Fruit fly (Drosophila melanogaster) whole organism, embryonic: ENCODE measurements around the gene Ugt316A1.

ENCODE experiments used
- Abd-B ChIP-seq: fragments of 200-800 bp; sonication (Bioruptor generic); optimal IDR thresholded peaks from 2 replicates; lab custom pipeline; 2018; ENCODE audit warnings: missing biosample characterization, mild to moderate bottlenecking, missing genetic modification characterization, moderate library complexity
- Ada2b ChIP-seq: fragments of 200-800 bp; sonication (Bioruptor generic); IDR thresholded peaks from 2 replicates; pipeline ENCODE4 v1.3.6; 2022; ENCODE audit warnings: missing biosample characterization, missing genetic modification characterization
- Awh ChIP-seq: fragments of 200-800 bp; sonication (Bioruptor generic); IDR thresholded peaks from 2 replicates; pipeline ENCODE4, ENCODE4 v1.3.6; 2022; ENCODE audit warnings: missing biosample characterization, missing genetic modification characterization
- B-H1 ChIP-seq: fragments of 200-800 bp; sonication (Bioruptor generic); IDR thresholded peaks from 3 replicates; pipeline ENCODE4 v1.3.6; 2022; ENCODE audit warnings: missing biosample characterization, missing genetic modification characterization
- BEAF-32 ChIP-seq: fragments of 200-800 bp; sonication (Bioruptor generic); optimal IDR thresholded peaks from 3 replicates; lab custom pipeline; 2017; ENCODE audit warnings: missing biosample characterization, missing genetic modification characterization, mild to moderate bottlenecking, moderate library complexity, missing genetic modification reagents
- C15 ChIP-seq: fragments of 200-800 bp; sonication (Bioruptor generic); IDR thresholded peaks from 3 replicates; pipeline ENCODE4 v1.3.6; 2022; ENCODE audit warnings: missing biosample characterization, missing genetic modification characterization
- CG10274 ChIP-seq: fragments of 200-800 bp; sonication (Bioruptor generic); optimal IDR thresholded peaks from 3 replicates; lab custom pipeline; 2017; ENCODE audit warnings: missing biosample characterization, mild to moderate bottlenecking, missing genetic modification characterization
- CG14667 ChIP-seq: fragments of 200-800 bp; sonication (Bioruptor generic); IDR thresholded peaks from 2 replicates; pipeline ENCODE4 v1.3.6; 2022; ENCODE audit warnings: missing biosample characterization, missing genetic modification characterization
- CG15514 ChIP-seq: fragments of 200-800 bp; sonication (Bioruptor generic); optimal IDR thresholded peaks from 3 replicates; lab custom pipeline; 2017; ENCODE audit warnings: missing biosample characterization, missing genetic modification characterization, mild to moderate bottlenecking, moderate library complexity, missing genetic modification reagents
- CG33557 ChIP-seq: fragments of 200-800 bp; sonication (Bioruptor generic); optimal IDR thresholded peaks from 2 replicates; lab custom pipeline; 2019; ENCODE audit warnings: missing biosample characterization, mild to moderate bottlenecking, missing genetic modification characterization, moderate library complexity
- CG34376 ChIP-seq: fragments of 200-800 bp; sonication (Bioruptor generic); optimal IDR thresholded peaks from 2 replicates; lab custom pipeline; 2018; ENCODE audit warnings: missing biosample characterization, mild to moderate bottlenecking, missing genetic modification characterization
- CG6683 ChIP-seq: fragments of 200-800 bp; sonication (Bioruptor generic); optimal IDR thresholded peaks from 2 replicates; lab custom pipeline; 2017; ENCODE audit warnings: missing biosample characterization, mild to moderate bottlenecking, missing genetic modification characterization, missing genetic modification reagents
- CG7745 ChIP-seq: fragments of 200-800 bp; sonication (Bioruptor generic); optimal IDR thresholded peaks from 2 replicates; lab custom pipeline; 2018; ENCODE audit warnings: missing biosample characterization, mild to moderate bottlenecking, missing genetic modification characterization, moderate library complexity
- CG7786 ChIP-seq: fragments of 200-800 bp; sonication (Bioruptor generic); optimal IDR thresholded peaks from 2 replicates; lab custom pipeline; 2016; ENCODE audit warnings: missing biosample characterization, missing genetic modification characterization
- CG8765 ChIP-seq: fragments of 200-800 bp; sonication (Bioruptor generic); IDR thresholded peaks from 2 replicates; pipeline ENCODE4 v1.3.6; 2022; ENCODE audit warnings: missing biosample characterization, missing genetic modification characterization
- CG9215 ChIP-seq: fragments of 200-800 bp; sonication (Bioruptor generic); IDR thresholded peaks from 2 replicates; pipeline ENCODE4 v1.3.6; 2022; ENCODE audit warnings: missing biosample characterization, missing genetic modification characterization
- CG9437 ChIP-seq: fragments of 200-800 bp; sonication (Bioruptor generic); optimal IDR thresholded peaks from 2 replicates; lab custom pipeline; 2018; ENCODE audit warnings: missing biosample characterization, mild to moderate bottlenecking, missing genetic modification characterization
- CG9797 ChIP-seq: fragments of 200-800 bp; sonication (Bioruptor generic); optimal IDR thresholded peaks from 3 replicates; lab custom pipeline; 2018; ENCODE audit warnings: missing biosample characterization, mild to moderate bottlenecking, missing genetic modification characterization
- CkIIα-i1 ChIP-seq: fragments of 200-800 bp; sonication (Bioruptor generic); IDR thresholded peaks from 2 replicates; pipeline ENCODE4 v1.3.6; 2022; ENCODE audit warnings: missing biosample characterization, missing genetic modification characterization
- Dad ChIP-seq: fragments of 200-800 bp; sonication (Bioruptor generic); optimal IDR thresholded peaks from 3 replicates; lab custom pipeline; 2016; ENCODE audit warnings: missing biosample characterization, missing genetic modification characterization
- Dref ChIP-seq: fragments of 200-800 bp; sonication (Bioruptor generic); IDR thresholded peaks from 2 replicates; pipeline ENCODE4 v1.3.6; 2022; ENCODE audit warnings: missing biosample characterization, missing genetic modification characterization
- E2f1 ChIP-seq: fragments of 200-800 bp; sonication (Bioruptor generic); IDR thresholded peaks from 2 replicates; pipeline ENCODE4 v1.3.6; 2022; ENCODE audit warnings: missing biosample characterization, missing genetic modification characterization
- Fer1 ChIP-seq: fragments of 200-800 bp; sonication (Bioruptor generic); optimal IDR thresholded peaks from 2 replicates; lab custom pipeline; 2017; ENCODE audit warnings: missing biosample characterization, mild to moderate bottlenecking, missing genetic modification characterization
- Hr39 ChIP-seq: fragments of >200 bp; optimal IDR thresholded peaks from 2 replicates; lab custom pipeline; 2017
- Hr51 ChIP-seq, 2 experiments: fragments of 200-800 bp; sonication (Bioruptor generic); optimal IDR thresholded peaks; 2 replicates in 1 of 2; 3 replicates in 1 of 2; lab custom pipeline; 2016 to 2018; ENCODE audit warnings: missing biosample characterization in 2 of 2, missing genetic modification characterization in 2 of 2, mild to moderate bottlenecking in 1 of 2, moderate library complexity in 1 of 2
- MESR4 ChIP-seq: fragments of 200-800 bp; sonication (Bioruptor generic); optimal IDR thresholded peaks from 2 replicates; lab custom pipeline; 2018; ENCODE audit warnings: missing biosample characterization, mild to moderate bottlenecking, missing genetic modification characterization, moderate library complexity
- Nf-YC ChIP-seq: fragments of 200-800 bp; optimal IDR thresholded peaks from 3 replicates; lab custom pipeline; 2019; ENCODE audit warnings: missing biosample characterization, mild to moderate bottlenecking, missing genetic modification characterization, moderate library complexity
- Scr ChIP-seq: fragments of 200-800 bp; sonication (Bioruptor generic); IDR thresholded peaks from 2 replicates; pipeline ENCODE4 v1.3.6; 2022; ENCODE audit warnings: missing biosample characterization, missing genetic modification characterization; ENCODE audit not compliant: partially characterized antibody
- Xbp1 ChIP-seq: fragments of 200-800 bp; sonication (Bioruptor generic); optimal IDR thresholded peaks from 3 replicates; lab custom pipeline; 2016; ENCODE audit warnings: missing biosample characterization, mild to moderate bottlenecking, missing genetic modification characterization
- ara ChIP-seq: fragments of 200-800 bp; sonication (Bioruptor generic); IDR thresholded peaks from 2 replicates; pipeline ENCODE4 v1.3.6; 2022; ENCODE audit warnings: missing biosample characterization, missing genetic modification characterization
- ase ChIP-seq: fragments of 200-800 bp; sonication (Bioruptor generic); IDR thresholded peaks from 3 replicates; pipeline ENCODE4 v1.3.6; 2022; ENCODE audit warnings: missing biosample characterization, missing genetic modification characterization
- bowl ChIP-seq: fragments of 200-800 bp; sonication (Bioruptor generic); IDR thresholded peaks from 2 replicates; pipeline ENCODE4 v1.3.6; 2022; ENCODE audit warnings: missing biosample characterization, missing genetic modification characterization
- bsh ChIP-seq, 2 experiments: fragments of 200-800 bp; sonication (Bioruptor generic); optimal IDR thresholded peaks; 2 replicates each; lab custom pipeline; 2017 to 2018; ENCODE audit warnings: mild to moderate bottlenecking in 2 of 2, missing biosample characterization in 2 of 2, missing genetic modification characterization in 2 of 2, moderate library complexity in 1 of 2
- btn ChIP-seq: fragments of 200-800 bp; sonication (Bioruptor generic); optimal IDR thresholded peaks from 2 replicates; lab custom pipeline; 2016; ENCODE audit warnings: missing biosample characterization, missing genetic modification characterization
- danr ChIP-seq: fragments of 200-800 bp; sonication (Bioruptor generic); IDR thresholded peaks from 2 replicates; pipeline ENCODE4 v1.3.6; 2022; ENCODE audit warnings: missing biosample characterization, missing genetic modification characterization
- fd96Cb ChIP-seq: fragments of 200-800 bp; sonication (Bioruptor generic); optimal IDR thresholded peaks from 2 replicates; lab custom pipeline; 2018; ENCODE audit warnings: missing biosample characterization, mild to moderate bottlenecking, missing genetic modification characterization, moderate library complexity
- gce ChIP-seq: fragments of 200-800 bp; sonication (Bioruptor generic); IDR thresholded peaks from 3 replicates; pipeline ENCODE4 v1.3.6; 2022; ENCODE audit warnings: missing biosample characterization, missing genetic modification characterization
- gsb-n ChIP-seq: fragments of 200-800 bp; sonication (Bioruptor generic); optimal IDR thresholded peaks from 3 replicates; lab custom pipeline; 2018; ENCODE audit warnings: missing biosample characterization, mild to moderate bottlenecking, missing genetic modification characterization
- nau ChIP-seq: fragments of 200-800 bp; sonication (Bioruptor generic); optimal IDR thresholded peaks from 3 replicates; lab custom pipeline; 2017; ENCODE audit warnings: missing biosample characterization, mild to moderate bottlenecking, missing genetic modification characterization, missing genetic modification reagents
- pan ChIP-seq, 4 experiments: fragments of >200 bp in 3 of 4; fragments of 200-800 bp in 1 of 4; sonication (Bioruptor generic) in 1 of 4; optimal IDR thresholded peaks in 3 of 4; IDR thresholded peaks in 1 of 4; 2 replicates each; pipeline versions ENCODE4 v1.3.6 to Lab custom; 2017 to 2022; ENCODE audit warnings: missing biosample characterization in 2 of 4, missing genetic modification characterization in 2 of 4, mixed read lengths in 1 of 4
- phol ChIP-seq: fragments of 200-800 bp; sonication (Bioruptor generic); optimal IDR thresholded peaks from 3 replicates; lab custom pipeline; 2018; ENCODE audit warnings: missing biosample characterization, mild to moderate bottlenecking, missing genetic modification characterization, moderate library complexity
- ranshi ChIP-seq: fragments of 200-800 bp; sonication (Bioruptor generic); IDR thresholded peaks from 2 replicates; pipeline ENCODE4 v1.3.6; 2022; ENCODE audit warnings: missing biosample characterization, missing genetic modification characterization
- schlank ChIP-seq: fragments of 200-800 bp; sonication (Bioruptor generic); optimal IDR thresholded peaks from 2 replicates; lab custom pipeline; 2018; ENCODE audit warnings: missing biosample characterization, mild to moderate bottlenecking, missing genetic modification characterization
- sens ChIP-seq: fragments of 200-800 bp; sonication (Bioruptor generic); peaks from one replicate; lab custom pipeline; 2016; ENCODE audit warnings: missing biosample characterization, missing genetic modification characterization
- slou ChIP-seq: fragments of 200-800 bp; sonication (Bioruptor generic); optimal IDR thresholded peaks from 3 replicates; lab custom pipeline; 2016; ENCODE audit warnings: missing biosample characterization, missing genetic modification characterization
- sob ChIP-seq: fragments of 200-800 bp; sonication (Bioruptor generic); IDR thresholded peaks from 2 replicates; pipeline ENCODE4 v1.3.6; 2022; ENCODE audit warnings: missing biosample characterization, missing genetic modification characterization
- stc ChIP-seq: fragments of 200-800 bp; sonication (Bioruptor generic); IDR thresholded peaks from 2 replicates; pipeline ENCODE4 v1.3.6; 2022; ENCODE audit warnings: missing biosample characterization, missing genetic modification characterization
- vnd ChIP-seq: fragments of 200-800 bp; sonication (Bioruptor generic); IDR thresholded peaks from 3 replicates; pipeline ENCODE4 v1.3.6; 2022; ENCODE audit warnings: missing biosample characterization, missing genetic modification characterization; ENCODE audit not compliant: partially characterized antibody
- vvl ChIP-seq: fragments of 200-800 bp; sonication (Bioruptor generic); IDR thresholded peaks from 2 replicates; pipeline ENCODE4 v1.3.6; 2022; ENCODE audit warnings: missing biosample characterization, missing genetic modification characterization
- wdn ChIP-seq: fragments of 200-800 bp; sonication (Bioruptor generic); IDR thresholded peaks from 2 replicates; pipeline ENCODE4 v1.3.6; 2022; ENCODE audit warnings: missing biosample characterization, missing genetic modification characterization

Gene Ugt316A1

dm6 chr3L:19091423-19092124 lies 29.0 kb upstream of the Ugt316A1 start (continued):
- no peak for TF ChIP-seq Hr51 (GFP tag; optimal IDR thresholded peaks at IDR 0.05; lab: Kevin White, UChicago)
- 0 out of 3 replicates have a peak, but pooled peaks have one; percentile 26 for TF ChIP-seq ase (GFP tag; lab: Robert Waterston, UW)
- TF ChIP-seq E2f1 (GFP tag; lab: Robert Waterston, UW): no peak
- TF ChIP-seq Hr39 (lab: Kevin White, UChicago): peak; percentile 29
- TF ChIP-seq Fer1 (GFP tag; lab: Kevin White, UChicago): peak; percentile 14
- TF ChIP-seq fd96Cb (tag; lab: Kevin White, UChicago): no peak
- TF ChIP-seq CG14667 (GFP tag; lab: Robert Waterston, UW): no peak
- no peak for TF ChIP-seq C15 (GFP tag; lab: Robert Waterston, UW)
- peak; percentile 23 for TF ChIP-seq CG15514
- no peak for TF ChIP-seq CkIIα-i1 (GFP tag; lab: Robert Waterston, UW)
- no peak for TF ChIP-seq stc (GFP tag; lab: Robert Waterston, UW)
- no peak for TF ChIP-seq Dref (GFP tag; lab: Robert Waterston, UW)
- no peak for TF ChIP-seq danr (GFP tag; lab: Robert Waterston, UW)
- TF ChIP-seq vnd (GFP tag; lab: Robert Waterston, UW): no peak
- no peak for TF ChIP-seq Awh (GFP tag; lab: Robert Waterston, UW)
- no peak for TF ChIP-seq CG8765
- TF ChIP-seq btn (GFP tag; lab: Kevin White, UChicago): no peak
- no peak for TF ChIP-seq MESR4
- TF ChIP-seq CG33557: no peak
- TF ChIP-seq CG6683: peak; percentile 7
- TF ChIP-seq gce (GFP tag; lab: Robert Waterston, UW): peak; percentile 27; the same call in 1 of the 3 replicates
- no peak for TF ChIP-seq schlank (tag; lab: Kevin White, UChicago)
- TF ChIP-seq slou (GFP tag; lab: Kevin White, UChicago): no peak
- TF ChIP-seq pan (optimal IDR thresholded peaks at IDR 0.05; lab: Kevin White, UChicago): no peak
- TF ChIP-seq pan (GFP tag; optimal IDR thresholded peaks at IDR 0.05 in 1 of 2, IDR thresholded peaks at IDR 0.05 in 1 of 2): no peak
- TF ChIP-seq wdn (GFP tag; lab: Robert Waterston, UW): 0 out of 2 replicates have a peak, but pooled peaks have one; percentile 39
- TF ChIP-seq Scr (GFP tag; lab: Robert Waterston, UW): no peak
- TF ChIP-seq nau (GFP tag; lab: Kevin White, UChicago): peak; percentile 17
- no peak for TF ChIP-seq BEAF-32 (GFP tag; lab: Kevin White, UChicago)
- no peak for TF ChIP-seq CG34376
- no peak for TF ChIP-seq phol
- TF ChIP-seq Dad: no peak
- TF ChIP-seq bsh (GFP tag; optimal IDR thresholded peaks at IDR 0.05; lab: Kevin White, UChicago): no peak
- TF ChIP-seq B-H1 (GFP tag; lab: Robert Waterston, UW): no peak
- no peak for TF ChIP-seq ranshi (GFP tag; lab: Robert Waterston, UW)
- peak; percentile 31 for TF ChIP-seq Nf-YC (tag; lab: Kevin White, UChicago)
- no peak for TF ChIP-seq Abd-B (GFP tag; lab: Kevin White, UChicago)
- no peak for TF ChIP-seq bowl (GFP tag; lab: Robert Waterston, UW)
- peak; percentile 78; the same call in 1 of the 2 replicates for TF ChIP-seq vvl (GFP tag; lab: Robert Waterston, UW)
- no peak for TF ChIP-seq CG9215
- TF ChIP-seq Ada2b (GFP tag; lab: Robert Waterston, UW): no peak
- no peak for TF ChIP-seq ara (GFP tag; lab: Robert Waterston, UW)
- no peak for TF ChIP-seq CG9797 (GFP tag; lab: Kevin White, UChicago)
- TF ChIP-seq sob (GFP tag; lab: Robert Waterston, UW): no peak
- no peak for TF ChIP-seq Xbp1 (GFP tag; lab: Kevin White, UChicago)
- peak; percentile 76 for TF ChIP-seq sens (GFP tag; lab: Kevin White, UChicago)
- TF ChIP-seq CG7786 (GFP tag; lab: Kevin White, UChicago): no peak
- TF ChIP-seq CG10274 (GFP tag; lab: Kevin White, UChicago): no peak
- no peak for TF ChIP-seq CG7745 (tag; lab: Kevin White, UChicago)
- TF ChIP-seq CG9437 (GFP tag; lab: Kevin White, UChicago): no peak
- no peak for TF ChIP-seq gsb-n (tag; lab: Kevin White, UChicago)
